Fruit fly (Drosophila melanogaster): ENCODE data around the gene Mco4.

DNA sequence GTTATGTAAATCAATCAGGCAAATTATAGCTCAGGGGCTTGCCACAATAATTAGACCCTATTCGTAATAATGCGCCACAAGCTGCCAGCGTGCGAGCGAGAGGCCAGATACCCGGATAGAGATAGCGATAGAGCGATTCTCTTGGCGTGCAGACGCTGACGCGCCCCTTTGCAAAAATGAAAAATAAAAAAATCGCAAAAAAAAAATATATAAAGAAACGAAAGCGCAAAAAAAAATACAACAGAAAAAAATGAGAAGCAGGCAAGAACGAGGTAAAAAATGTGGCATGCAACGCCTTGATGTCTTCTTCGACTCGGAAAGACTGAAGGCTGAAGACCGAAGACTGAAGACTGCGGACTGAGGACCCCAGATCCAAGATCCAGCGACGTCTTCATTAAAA lies 49.6 kb downstream of the Mco4 start:
- TF ChIP-seq CG1621 (tag; optimal IDR thresholded peaks at IDR 0.05): no peak
- 0 out of 3 replicates have a peak, but pooled peaks have one; percentile 28 for TF ChIP-seq eg (GFP tag; IDR thresholded peaks at IDR 0.05)
- TF ChIP-seq dsx (GFP tag; optimal IDR thresholded peaks at IDR 0.05; ENCODE audit: poor library complexity, severe bottlenecking): no peak
- peak; percentile 81 to 93 for TF ChIP-seq ss (GFP tag; optimal IDR thresholded peaks at IDR 0.05)
